Fruit fly (Drosophila melanogaster) whole organism, adult: ENCODE data around the gene CG14316.

Source experiments
- CG14711 ChIP-seq: fragments of 200-800 bp; sonication (Bioruptor generic); optimal IDR thresholded peaks from 2 replicates; lab custom pipeline; 2018; ENCODE audit warnings: missing biosample characterization, mild to moderate bottlenecking, missing genetic modification characterization, moderate library complexity
- CG1620 ChIP-seq: fragments of 200-800 bp; sonication (Bioruptor generic); optimal IDR thresholded peaks from 2 replicates; lab custom pipeline; 2016; ENCODE audit warnings: missing biosample characterization, missing genetic modification characterization
- Clk ChIP-seq: fragments of 200-800 bp; sonication (Bioruptor generic); optimal IDR thresholded peaks from 2 replicates; lab custom pipeline; 2017; ENCODE audit warnings: missing biosample characterization, missing genetic modification characterization
- kay ChIP-seq: fragments of 200-800 bp; sonication (Bioruptor generic); peaks from one replicate; lab custom pipeline; 2016; ENCODE audit warnings: missing biosample characterization, missing genetic modification characterization, borderline replicate concordance

The CG14316 gene

DNA sequence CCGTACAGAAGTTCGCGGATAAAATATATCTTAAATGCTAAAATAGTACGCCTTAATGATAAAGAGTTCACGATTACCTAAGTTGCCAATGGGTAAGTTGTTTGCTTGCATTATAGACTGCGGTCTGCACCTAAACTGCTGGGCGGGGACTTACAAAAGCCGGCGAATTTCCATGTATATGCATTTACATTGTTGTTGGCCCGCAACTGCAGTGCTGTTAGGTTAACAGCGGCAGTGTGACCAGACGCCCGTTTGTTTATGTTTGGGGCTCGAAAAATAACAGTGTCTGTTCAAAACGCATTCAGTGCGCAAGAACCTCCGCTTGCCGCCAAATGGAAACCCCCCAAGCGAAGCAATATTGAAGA is 47.9 kb downstream of the CG14316 start:
- TF ChIP-seq CG14711 (tag; lab: Kevin White, UChicago) (no peak), CG1620 (GFP tag; lab: Kevin White, UChicago) (no peak), Clk (GFP tag; lab: Kevin White, UChicago) (no peak), kay (GFP tag; lab: Kevin White, UChicago) (no peak)
